Worm (Caenorhabditis elegans) whole organism, L4 larva: Measurements from ENCODE around the gene clc-6.

ENCODE experiments used
- F26F4.8 ChIP-seq: fragments of 200-800 bp; sonication (Bioruptor generic); conservative IDR thresholded peaks from 2 replicates; pipeline ENCODE4 v1.3.6; 2022; ENCODE audit warnings: missing genetic modification characterization, missing compliant biosample characterization
- F44E2.7 ChIP-seq: fragments of 200-800 bp; sonication (Bioruptor generic); IDR thresholded peaks from 2 replicates; pipeline ENCODE4 v2.1.2; 2022; ENCODE audit warnings: missing genetic modification characterization, missing compliant biosample characterization
- T20F7.1 ChIP-seq: fragments of 200-800 bp; sonication (Bioruptor generic); optimal IDR thresholded peaks from 2 replicates; lab custom pipeline; 2018; ENCODE audit warnings: mild to moderate bottlenecking, missing genetic modification characterization, missing compliant biosample characterization
- Y48G9A.11 ChIP-seq: fragments of 200-800 bp; sonication (Bioruptor generic); IDR thresholded peaks from 2 replicates; pipeline ENCODE4 v1.3.6; 2022; ENCODE audit warnings: missing genetic modification reagents, missing genetic modification characterization, missing compliant biosample characterization
- ZK337.2 ChIP-seq: fragments of 200-800 bp; sonication (Bioruptor generic); IDR thresholded peaks from 2 replicates; pipeline ENCODE4 v1.3.6; 2022; ENCODE audit warnings: missing genetic modification reagents, missing genetic modification characterization, missing compliant biosample characterization
- ZK546.5 ChIP-seq, 2 experiments: sonication (generic microtip); optimal IDR thresholded peaks; 2 replicates each; lab custom pipeline; 2017; ENCODE audit warnings: missing biosample characterization in 2 of 2, missing genetic modification characterization in 2 of 2
- aha-1 ChIP-seq: fragments of 150-350 bp; peaks from one replicate; lab custom pipeline; 2014; ENCODE audit warnings: missing biosample characterization, missing genetic modification characterization
- aly-2 ChIP-seq: sonication (generic microtip); optimal IDR thresholded peaks from 2 replicates; lab custom pipeline; 2018; ENCODE audit warnings: missing biosample characterization, missing genetic modification characterization
- attf-4 ChIP-seq: sonication (generic microtip); optimal IDR thresholded peaks from 3 replicates; lab custom pipeline; 2017; ENCODE audit warnings: missing biosample characterization, missing genetic modification characterization
- ceh-32 ChIP-seq: sonication (generic microtip); optimal IDR thresholded peaks from 2 replicates; lab custom pipeline; 2016; ENCODE audit warnings: mild to moderate bottlenecking, missing genetic modification characterization, missing compliant biosample characterization; ENCODE audit not compliant: poor library complexity
- ceh-62 ChIP-seq: sonication (generic microtip); optimal IDR thresholded peaks from 2 replicates; lab custom pipeline; 2017; ENCODE audit warnings: missing biosample characterization, missing genetic modification characterization
- ces-1 ChIP-seq: fragments of 150-350 bp; sonication (generic microtip); optimal IDR thresholded peaks from 4 replicates; lab custom pipeline; 2014; ENCODE audit warnings: missing biosample characterization, missing genetic modification reagents, missing genetic modification characterization
- daf-16 ChIP-seq, 3 experiments: sonication (generic microtip); optimal IDR thresholded peaks; 2 replicates each; lab custom pipeline; 2016 to 2017; ENCODE audit warnings: missing genetic modification characterization in 3 of 3, missing genetic modification reagents in 3 of 3, mild to moderate bottlenecking in 2 of 3, missing compliant biosample characterization in 2 of 3, missing biosample characterization in 1 of 3, moderate library complexity in 1 of 3
- daf-8 ChIP-seq: fragments of 200-800 bp; sonication (Bioruptor generic); IDR thresholded peaks from 2 replicates; pipeline ENCODE4 v1.3.6; 2022; ENCODE audit warnings: missing genetic modification characterization, missing compliant biosample characterization
- dmd-9 ChIP-seq: fragments of 200-800 bp; sonication (Bioruptor generic); IDR thresholded peaks from 2 replicates; pipeline ENCODE4 v1.3.6; 2022; ENCODE audit warnings: missing genetic modification reagents, missing genetic modification characterization, missing compliant biosample characterization
- duxl-1 ChIP-seq: sonication (generic microtip); optimal IDR thresholded peaks from 2 replicates; lab custom pipeline; 2016; ENCODE audit warnings: mild to moderate bottlenecking, missing genetic modification characterization, moderate library complexity, missing compliant biosample characterization; ENCODE audit not compliant: poor library complexity
- dve-1 ChIP-seq: sonication (generic microtip); optimal IDR thresholded peaks from 2 replicates; lab custom pipeline; 2017; ENCODE audit warnings: antibody characterized with exemption, mild to moderate bottlenecking, missing genetic modification characterization, missing compliant biosample characterization; ENCODE audit not compliant: insufficient read depth
- egl-27 ChIP-seq: sonication (generic microtip); optimal IDR thresholded peaks from 3 replicates; lab custom pipeline; 2017; ENCODE audit warnings: missing biosample characterization, missing genetic modification reagents, missing genetic modification characterization
- fkh-10 ChIP-seq: fragments of 150-350 bp; optimal IDR thresholded peaks from 2 replicates; lab custom pipeline; 2014; ENCODE audit warnings: missing biosample characterization, missing genetic modification reagents, missing genetic modification characterization
- hif-1 ChIP-seq, 2 experiments: sonication (generic microtip); optimal IDR thresholded peaks; 2 replicates each; lab custom pipeline; 2016 to 2017; ENCODE audit warnings: missing compliant biosample characterization in 2 of 2, missing genetic modification characterization in 2 of 2, missing genetic modification reagents in 2 of 2, missing genotype in 2 of 2, mild to moderate bottlenecking in 1 of 2
- hlh-11 ChIP-seq: fragments of 200-800 bp; sonication (Bioruptor generic); optimal IDR thresholded peaks from 2 replicates; lab custom pipeline; 2018; ENCODE audit warnings: mild to moderate bottlenecking, missing genetic modification characterization, missing compliant biosample characterization
- hmg-1.1 ChIP-seq: fragments of 200-800 bp; sonication (Bioruptor generic); IDR thresholded peaks from 2 replicates; pipeline ENCODE4 v1.3.6; 2022; ENCODE audit warnings: missing genetic modification reagents, missing genetic modification characterization, missing compliant biosample characterization
- lim-7 ChIP-seq: fragments of 200-800 bp; sonication (Bioruptor generic); IDR thresholded peaks from 2 replicates; pipeline ENCODE4 v1.3.6; 2022; ENCODE audit warnings: missing genetic modification characterization, missing compliant biosample characterization
- lin-15B ChIP-seq: fragments of 150-350 bp; sonication (generic microtip); optimal IDR thresholded peaks from 3 replicates; lab custom pipeline; 2014; ENCODE audit warnings: missing biosample characterization, missing genetic modification characterization
- lin-29 ChIP-seq: fragments of 200-800 bp; sonication (Bioruptor generic); IDR thresholded peaks from 2 replicates; pipeline ENCODE4 v1.3.6; 2022; ENCODE audit warnings: missing genetic modification reagents, missing genetic modification characterization, missing compliant biosample characterization
- lir-3 ChIP-seq: sonication (generic microtip); optimal IDR thresholded peaks from 2 replicates; lab custom pipeline; 2016; ENCODE audit warnings: mild to moderate bottlenecking, missing genetic modification characterization, missing compliant biosample characterization
- madf-5 ChIP-seq, 2 experiments: fragments of 200-800 bp; sonication (Bioruptor generic); IDR thresholded peaks; 2 replicates each; pipeline ENCODE4 v1.3.6; 2022; ENCODE audit warnings: missing compliant biosample characterization in 2 of 2, missing genetic modification characterization in 2 of 2
- madf-9 ChIP-seq: fragments of 200-800 bp; sonication (Bioruptor generic); conservative IDR thresholded peaks from 2 replicates; pipeline ENCODE4 v1.3.6; 2022; ENCODE audit warnings: missing genetic modification reagents, missing genetic modification characterization, missing compliant biosample characterization
- mep-1 ChIP-seq: fragments of 150-350 bp; sonication (generic microtip); optimal IDR thresholded peaks from 3 replicates; lab custom pipeline; 2014; ENCODE audit warnings: missing biosample characterization, missing genetic modification characterization
- mxl-2 ChIP-seq: fragments of 200-800 bp; sonication (Bioruptor generic); conservative IDR thresholded peaks from 2 replicates; pipeline ENCODE4 v1.3.6; 2022; ENCODE audit warnings: missing genetic modification reagents, missing genetic modification characterization, missing compliant biosample characterization
- mxl-3 ChIP-seq: fragments of 200-800 bp; sonication (Bioruptor generic); optimal IDR thresholded peaks from 2 replicates; lab custom pipeline; 2018; ENCODE audit warnings: mild to moderate bottlenecking, missing genetic modification characterization, missing compliant biosample characterization
- nhr-102 ChIP-seq: sonication (generic microtip); optimal IDR thresholded peaks from 2 replicates; lab custom pipeline; 2016; ENCODE audit warnings: mild to moderate bottlenecking, missing genetic modification characterization, moderate library complexity, missing compliant biosample characterization
- nhr-11 ChIP-seq: fragments of 150-350 bp; optimal IDR thresholded peaks from 2 replicates; lab custom pipeline; 2014; ENCODE audit warnings: missing biosample characterization, missing genetic modification characterization
- nhr-28 ChIP-seq: fragments of 150-350 bp; optimal IDR thresholded peaks from 2 replicates; lab custom pipeline; 2014; ENCODE audit warnings: missing biosample characterization, missing genetic modification characterization
- nhr-41 ChIP-seq: fragments of 200-800 bp; sonication (Bioruptor generic); IDR thresholded peaks from 2 replicates; pipeline ENCODE4 v1.3.6; 2022; ENCODE audit warnings: missing genetic modification reagents, missing genetic modification characterization, missing compliant biosample characterization
- nhr-42 ChIP-seq: fragments of 200-800 bp; sonication (Bioruptor generic); IDR thresholded peaks from 2 replicates; pipeline ENCODE4 v1.3.6; 2022; ENCODE audit warnings: missing genetic modification characterization, missing compliant biosample characterization
- nhr-48 ChIP-seq: sonication (generic microtip); optimal IDR thresholded peaks from 2 replicates; lab custom pipeline; 2016; ENCODE audit warnings: mild to moderate bottlenecking, missing genetic modification characterization, missing compliant biosample characterization
- nhr-6 ChIP-seq: fragments of 150-350 bp; optimal IDR thresholded peaks from 2 replicates; lab custom pipeline; 2014; ENCODE audit warnings: missing biosample characterization, missing genetic modification characterization
- php-3 ChIP-seq: fragments of 200-800 bp; sonication (Bioruptor generic); IDR thresholded peaks from 2 replicates; pipeline ENCODE4 v1.3.6; 2022; ENCODE audit warnings: missing genetic modification reagents, missing genetic modification characterization, missing compliant biosample characterization
- pqm-1 ChIP-seq: sonication (generic microtip); optimal IDR thresholded peaks from 2 replicates; lab custom pipeline; 2017; ENCODE audit warnings: missing biosample characterization, missing genetic modification characterization
- rbr-2 ChIP-seq: sonication (generic microtip); optimal IDR thresholded peaks from 2 replicates; lab custom pipeline; 2016; ENCODE audit warnings: missing genotype, missing genetic modification characterization, missing compliant biosample characterization
- saeg-2 ChIP-seq: fragments of 200-800 bp; sonication (Bioruptor generic); IDR thresholded peaks from 2 replicates; pipeline ENCODE4 v1.3.6; 2022; ENCODE audit warnings: missing genetic modification reagents, missing genetic modification characterization, missing compliant biosample characterization
- set-16 ChIP-seq: fragments of 200-800 bp; sonication (Bioruptor generic); IDR thresholded peaks from 2 replicates; pipeline ENCODE4 v1.3.6; 2022; ENCODE audit warnings: missing genetic modification reagents, missing genetic modification characterization, missing compliant biosample characterization
- skn-1 ChIP-seq: fragments of 150-350 bp; optimal IDR thresholded peaks from 2 replicates; lab custom pipeline; 2014; ENCODE audit warnings: missing biosample characterization, missing genetic modification characterization
- snpc-1.2 ChIP-seq: fragments of 200-800 bp; sonication (Bioruptor generic); IDR thresholded peaks from 2 replicates; pipeline ENCODE4 v1.3.6; 2022; ENCODE audit warnings: missing genetic modification reagents, missing genetic modification characterization, missing compliant biosample characterization
- tra-1 ChIP-seq: fragments of 200-800 bp; sonication (Bioruptor generic); IDR thresholded peaks from 2 replicates; pipeline ENCODE4 v1.3.6; 2022; ENCODE audit warnings: missing genetic modification reagents, missing genetic modification characterization, missing compliant biosample characterization
- vab-7 ChIP-seq: fragments of 200-800 bp; sonication (Bioruptor generic); IDR thresholded peaks from 2 replicates; pipeline ENCODE4 v1.3.6; 2022; ENCODE audit warnings: missing genetic modification reagents, missing genetic modification characterization, missing compliant biosample characterization
- zag-1 ChIP-seq: fragments of 150-350 bp; optimal IDR thresholded peaks from 2 replicates; lab custom pipeline; 2014; ENCODE audit warnings: missing biosample characterization, missing genetic modification characterization
- zip-11 ChIP-seq: fragments of 200-800 bp; sonication (Bioruptor generic); IDR thresholded peaks from 2 replicates; pipeline ENCODE4 v1.3.6; 2022; ENCODE audit warnings: missing genetic modification characterization, missing compliant biosample characterization
- ztf-7 ChIP-seq: fragments of 150-350 bp; optimal IDR thresholded peaks from 2 replicates; lab custom pipeline; 2014; ENCODE audit warnings: missing biosample characterization, missing genetic modification characterization

clc-6 gene

DNA sequence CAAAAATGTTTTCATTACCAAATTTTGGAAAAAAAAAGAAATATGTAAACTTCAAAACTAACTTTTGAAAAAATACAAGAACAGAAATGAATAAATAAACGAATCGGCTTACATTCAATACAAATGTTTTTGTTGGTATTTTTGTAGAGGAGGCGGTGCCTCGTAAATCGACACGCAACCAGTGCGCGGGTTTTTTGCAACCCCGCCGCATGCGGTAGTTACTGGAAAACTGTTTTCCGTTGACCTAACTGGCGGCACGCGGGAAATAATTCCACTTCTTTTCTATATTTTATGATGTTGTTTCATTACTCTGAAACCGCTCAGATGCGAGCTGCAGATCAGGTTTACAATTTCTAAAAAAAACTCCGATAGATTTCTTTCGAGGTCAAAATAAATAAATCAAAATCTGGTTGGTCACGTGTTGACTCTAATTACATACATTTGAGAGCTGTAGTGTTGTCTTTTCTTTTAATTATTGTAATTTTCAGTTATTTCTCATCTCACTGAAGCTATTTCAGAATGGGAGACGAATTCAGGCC is 43.2 kb upstream of the clc-6 start, which contains the start of the genes dvc-1 and ima-1 (continued):
- TF ChIP-seq mep-1 (tag; lab: Kevin White, UChicago) = peak; percentile 59
- TF ChIP-seq dmd-9 (GFP tag; lab: Robert Waterston, UW) = 0 out of 2 replicates have a peak, but pooled peaks have one; percentile 36
- TF ChIP-seq zip-11 (GFP tag; lab: Robert Waterston, UW) = no peak
- no peak for TF ChIP-seq fkh-10 (GFP tag; lab: Kevin White, UChicago)
- TF ChIP-seq aly-2 (tag; lab: Kevin White, UChicago) = no peak
- TF ChIP-seq snpc-1.2 (GFP tag; lab: Robert Waterston, UW) = no peak
- TF ChIP-seq ces-1 (GFP tag; lab: Kevin White, UChicago) = no peak
- TF ChIP-seq tra-1 (GFP tag; lab: Robert Waterston, UW) = no peak
- no peak for TF ChIP-seq pqm-1 (tag; lab: Kevin White, UChicago)
- TF ChIP-seq egl-27 (tag; lab: Kevin White, UChicago) = no peak
- TF ChIP-seq aha-1 (tag; lab: Kevin White, UChicago) = no peak
- TF ChIP-seq set-16 (GFP tag; lab: Robert Waterston, UW) = no peak
- no peak for TF ChIP-seq lim-7 (GFP tag; lab: Robert Waterston, UW)
- TF ChIP-seq saeg-2 = no peak
- TF ChIP-seq nhr-6 (tag; lab: Kevin White, UChicago) = peak; percentile 50
- TF ChIP-seq daf-8 (GFP tag; lab: Robert Waterston, UW) = no peak
- TF ChIP-seq hmg-1.1 (GFP tag; lab: Robert Waterston, UW) = peak; percentile 49; the same call in 1 of the 2 replicates
- no peak for TF ChIP-seq lir-3
- no peak for TF ChIP-seq nhr-11 (tag; lab: Kevin White, UChicago)
- TF ChIP-seq ceh-62 (tag; lab: Kevin White, UChicago) = no peak
- TF ChIP-seq ZK337.2 = no peak
- TF ChIP-seq T20F7.1 (GFP tag; lab: Kevin White, UChicago) = no peak
- no peak for TF ChIP-seq F44E2.7 (GFP tag; lab: Robert Waterston, UW)
- no peak for TF ChIP-seq madf-5 (GFP tag; IDR thresholded peaks at IDR 0.05; lab: Robert Waterston, UW)
- no peak for TF ChIP-seq F26F4.8 (GFP tag; lab: Robert Waterston, UW)
- no peak for TF ChIP-seq ztf-7 (tag; lab: Kevin White, UChicago)
- no peak for TF ChIP-seq zag-1 (tag; lab: Kevin White, UChicago)
- TF ChIP-seq vab-7 (GFP tag; lab: Robert Waterston, UW) = peak; percentile 45
- TF ChIP-seq attf-4 = no peak
- TF ChIP-seq skn-1 (tag; lab: Kevin White, UChicago) = no peak
- no peak for TF ChIP-seq nhr-42
- TF ChIP-seq ZK546.5 (tag; optimal IDR thresholded peaks at IDR 0.05; lab: Kevin White, UChicago) = no peak
- no peak for TF ChIP-seq nhr-41 (GFP tag; lab: Robert Waterston, UW)
- peak; percentile 17 for TF ChIP-seq rbr-2 (tag; lab: Kevin White, UChicago)
- 0 out of 2 replicates have a peak, but pooled peaks have one; percentile 27 for TF ChIP-seq Y48G9A.11 (GFP tag; lab: Robert Waterston, UW)
- no peak for TF ChIP-seq ceh-32 (tag; lab: Kevin White, UChicago)
- peak; percentile 58 for TF ChIP-seq hlh-11 (tag; lab: Kevin White, UChicago)
- no peak for TF ChIP-seq lin-29 (GFP tag; lab: Robert Waterston, UW)
- no peak for TF ChIP-seq mxl-2 (GFP tag; lab: Robert Waterston, UW)
- no peak for TF ChIP-seq duxl-1 (tag; lab: Kevin White, UChicago)

DNA sequence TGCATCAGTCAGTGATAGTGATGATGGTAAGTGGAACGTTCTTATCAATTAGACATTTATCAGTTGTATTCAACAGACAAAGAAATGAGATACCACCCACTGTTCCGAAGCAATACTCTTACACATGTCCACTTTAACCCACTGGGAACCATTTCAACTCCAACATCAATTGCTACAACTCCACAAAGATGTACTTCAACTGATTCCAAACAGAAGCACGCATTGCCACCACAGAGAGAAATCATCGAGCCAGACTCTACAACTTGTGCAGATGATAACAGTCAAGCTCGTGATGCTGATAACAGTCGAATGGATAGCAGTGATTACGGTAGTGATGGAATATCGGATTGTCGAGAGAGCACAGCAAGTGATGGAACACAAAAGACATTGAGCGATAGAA is 39.9 kb upstream of the clc-6 start:
- peak; percentile 27 for TF ChIP-seq nhr-28 (tag; lab: Kevin White, UChicago)
- TF ChIP-seq hlh-11 (tag; lab: Kevin White, UChicago) = peak; percentile 70
- no peak for TF ChIP-seq lin-15B
- TF ChIP-seq saeg-2 = no peak
- TF ChIP-seq nhr-48 (tag; lab: Kevin White, UChicago) = peak; percentile 19
- no peak for TF ChIP-seq ceh-32 (tag; lab: Kevin White, UChicago)
- peak; percentile 37 for TF ChIP-seq dve-1 (tag; lab: Kevin White, UChicago)
- peak; percentile 60; the same call in 1 of the 2 replicates for TF ChIP-seq php-3 (GFP tag; lab: Robert Waterston, UW)
- TF ChIP-seq madf-9 (GFP tag; lab: Robert Waterston, UW) = no peak
- peak; percentile 91 for TF ChIP-seq pqm-1 (tag; lab: Kevin White, UChicago)
- TF ChIP-seq hif-1 (tag; optimal IDR thresholded peaks at IDR 0.05; lab: Kevin White, UChicago) = no peak
- TF ChIP-seq daf-16 (GFP tag; optimal IDR thresholded peaks at IDR 0.05; lab: Kevin White, UChicago) = no peak
- peak; percentile 33 for TF ChIP-seq daf-16 (tag; optimal IDR thresholded peaks at IDR 0.05; lab: Kevin White, UChicago)
- peak; percentile 24 for TF ChIP-seq nhr-102
- 0 out of 2 replicates have a peak, but pooled peaks have one; percentile 3 for TF ChIP-seq nhr-42
- peak; percentile 23 for TF ChIP-seq mxl-3 (GFP tag; lab: Kevin White, UChicago)
